Fruit fly (Drosophila melanogaster) whole organism, prepupa: Measurements from ENCODE around the gene Pp4-19C.

Source experiments
- Eip78C ChIP-seq: fragments of 200-800 bp; sonication (Bioruptor generic); peaks from one replicate; lab custom pipeline; 2016; ENCODE audit warnings: missing biosample characterization, missing genetic modification characterization
- Ets21C ChIP-seq: fragments of 200-800 bp; sonication (Bioruptor generic); optimal IDR thresholded peaks from 3 replicates; lab custom pipeline; 2016; ENCODE audit warnings: missing biosample characterization, missing genetic modification characterization
- Ets96B ChIP-seq: fragments of 200-800 bp; optimal IDR thresholded peaks from 2 replicates; lab custom pipeline; 2019; ENCODE audit warnings: missing biosample characterization, mild to moderate bottlenecking, missing genetic modification characterization, moderate library complexity
- Hr4 ChIP-seq: fragments of 200-800 bp; sonication (Bioruptor generic); optimal IDR thresholded peaks from 3 replicates; lab custom pipeline; 2016; ENCODE audit warnings: missing biosample characterization, missing genetic modification characterization
- Lpt ChIP-seq: fragments of 200-800 bp; sonication (Bioruptor generic); optimal IDR thresholded peaks from 3 replicates; lab custom pipeline; 2016; ENCODE audit warnings: missing biosample characterization, missing genetic modification characterization
- Met ChIP-seq: fragments of 200-800 bp; sonication (Bioruptor generic); optimal IDR thresholded peaks from 3 replicates; lab custom pipeline; 2016; ENCODE audit warnings: missing biosample characterization, missing genetic modification characterization
- Sox14 ChIP-seq: fragments of 200-800 bp; sonication (Bioruptor generic); optimal IDR thresholded peaks from 3 replicates; lab custom pipeline; 2016; ENCODE audit warnings: missing biosample characterization, missing genetic modification characterization
- achi ChIP-seq: fragments of 200-800 bp; sonication (Bioruptor generic); optimal IDR thresholded peaks from 3 replicates; lab custom pipeline; 2016; ENCODE audit warnings: missing biosample characterization, missing genetic modification characterization
- spab ChIP-seq: fragments of 200-800 bp; sonication (Bioruptor generic); optimal IDR thresholded peaks from 2 replicates; lab custom pipeline; 2017; ENCODE audit warnings: missing biosample characterization, mild to moderate bottlenecking, missing genetic modification characterization, missing genetic modification reagents

Gene Pp4-19C

dm6 chrX:20376422-20376821, 47.4 kb downstream of the Pp4-19C start, which contains the start of gene CG12679:
Gene CG12679, minus strand, starts transcription at chrX:20376522.
- no peak for TF ChIP-seq Sox14 (GFP tag; lab: Kevin White, UChicago)
- no peak for TF ChIP-seq spab (GFP tag; lab: Kevin White, UChicago)
- no peak for TF ChIP-seq Hr4 (GFP tag; lab: Kevin White, UChicago)
- no peak for TF ChIP-seq Met (GFP tag; lab: Kevin White, UChicago)
- no peak for TF ChIP-seq Eip78C (GFP tag; lab: Kevin White, UChicago)
- TF ChIP-seq Lpt (GFP tag; lab: Kevin White, UChicago) = no peak
- TF ChIP-seq achi (GFP tag; lab: Kevin White, UChicago) = no peak
- TF ChIP-seq Ets96B (tag; lab: Kevin White, UChicago) = no peak
- TF ChIP-seq Ets21C = no peak
